Fruit fly (Drosophila melanogaster) whole organism, embryonic: Measurements from ENCODE around the gene CG7945.

Source experiments
- Asciz ChIP-seq: fragments of 200-800 bp; sonication (Bioruptor generic); optimal IDR thresholded peaks from 2 replicates; lab custom pipeline; 2017; ENCODE audit warnings: missing biosample characterization, mild to moderate bottlenecking, missing genetic modification characterization, missing genetic modification reagents
- Atf-2 ChIP-seq: fragments of 200-800 bp; sonication (Bioruptor generic); optimal IDR thresholded peaks from 2 replicates; lab custom pipeline; 2016; ENCODE audit warnings: missing biosample characterization, missing genetic modification characterization
- Blimp-1 ChIP-seq: fragments of 200-800 bp; sonication (Bioruptor generic); optimal IDR thresholded peaks from 3 replicates; lab custom pipeline; 2018; ENCODE audit warnings: missing biosample characterization, missing genetic modification characterization, mild to moderate bottlenecking, moderate library complexity, missing genetic modification reagents
- CG4360 ChIP-seq: fragments of 200-800 bp; sonication (Bioruptor generic); IDR thresholded peaks from 2 replicates; pipeline ENCODE4 v1.3.6; 2022; ENCODE audit warnings: missing biosample characterization, missing genetic modification characterization
- CG6689 ChIP-seq: fragments of 200-800 bp; sonication (Bioruptor generic); IDR thresholded peaks from 2 replicates; pipeline ENCODE4 v1.3.6; 2022; ENCODE audit warnings: missing biosample characterization, missing genetic modification characterization
- Dfd ChIP-seq, 2 experiments: fragments of >200 bp; optimal IDR thresholded peaks; 2 replicates each; lab custom pipeline; 2017; ENCODE audit warnings: missing biosample characterization in 2 of 2, missing genetic modification characterization in 2 of 2
- Opbp ChIP-seq: fragments of 200-800 bp; sonication (Bioruptor generic); IDR thresholded peaks from 3 replicates; pipeline ENCODE4 v1.3.6; 2022; ENCODE audit warnings: missing biosample characterization, missing genetic modification characterization; ENCODE audit not compliant: partially characterized antibody
- Ptx1 ChIP-seq: fragments of 200-800 bp; sonication (Bioruptor generic); IDR thresholded peaks from 2 replicates; pipeline ENCODE4 v1.3.6; 2022; ENCODE audit warnings: missing biosample characterization, missing genetic modification characterization
- crol ChIP-seq: fragments of 200-800 bp; sonication (Bioruptor generic); IDR thresholded peaks from 2 replicates; pipeline ENCODE4 v1.3.6; 2022; ENCODE audit warnings: missing biosample characterization, missing genetic modification characterization
- fru ChIP-seq: fragments of >200 bp; optimal IDR thresholded peaks from 2 replicates; lab custom pipeline; 2017
- psq ChIP-seq: fragments of 200-800 bp; sonication (Bioruptor generic); optimal IDR thresholded peaks from 2 replicates; lab custom pipeline; 2017; ENCODE audit warnings: missing biosample characterization, missing genetic modification characterization
- zf30C ChIP-seq: fragments of 200-800 bp; sonication (Bioruptor generic); optimal IDR thresholded peaks from 3 replicates; lab custom pipeline; 2018; ENCODE audit warnings: missing biosample characterization, mild to moderate bottlenecking, missing genetic modification characterization

dm6 chr3L:15508750-15509149 is 15.2 kb downstream of the CG7945 start, which contains the start of gene Z600:
- no peak for TF ChIP-seq Opbp (GFP tag; lab: Robert Waterston, UW)
- no peak for TF ChIP-seq Ptx1 (GFP tag; lab: Robert Waterston, UW)
- no peak for TF ChIP-seq zf30C (GFP tag; lab: Kevin White, UChicago)
- TF ChIP-seq Atf-2 (GFP tag; lab: Kevin White, UChicago): no peak
- TF ChIP-seq fru (lab: Kevin White, UChicago): no peak
- TF ChIP-seq crol (GFP tag; lab: Robert Waterston, UW): no peak
- TF ChIP-seq CG6689 (GFP tag; lab: Robert Waterston, UW): no peak
- no peak for TF ChIP-seq CG4360 (GFP tag; lab: Robert Waterston, UW)
- no peak for TF ChIP-seq Dfd (GFP tag; optimal IDR thresholded peaks at IDR 0.05; lab: Kevin White, UChicago)
- TF ChIP-seq Asciz (GFP tag; lab: Kevin White, UChicago): no peak
- no peak for TF ChIP-seq Blimp-1
- TF ChIP-seq psq (GFP tag; lab: Kevin White, UChicago): no peak
